Fruit fly (Drosophila melanogaster): Measurements from ENCODE around the gene CG17249.
A peak's percentile ranks its signal among the peaks of the same experiment; 100 is the strongest.

- TF ChIP-seq EcR (GFP tag; optimal IDR thresholded peaks at IDR 0.05): no peak
- TF ChIP-seq D1 (tag; optimal IDR thresholded peaks at IDR 0.05): no peak
- no peak for TF ChIP-seq CG10348 (GFP tag; IDR thresholded peaks at IDR 0.05)
- peak; percentile 44 for TF ChIP-seq CG15710 (tag; optimal IDR thresholded peaks at IDR 0.05)
- no peak for TF ChIP-seq Snoo (tag; optimal IDR thresholded peaks at IDR 0.05)
- TF ChIP-seq CG17806 (tag; optimal IDR thresholded peaks at IDR 0.05): peak; percentile 70
- TF ChIP-seq CG4496 (GFP tag; IDR thresholded peaks at IDR 0.05): no peak
- TF ChIP-seq CG13204 (GFP tag; optimal IDR thresholded peaks at IDR 0.05): no peak
- no peak for TF ChIP-seq Pif1A (GFP tag; optimal IDR thresholded peaks at IDR 0.05)
- TF ChIP-seq CG14655 (GFP tag; optimal IDR thresholded peaks at IDR 0.05): peak; percentile 61
- no peak for TF ChIP-seq Ets98B (GFP tag; IDR thresholded peaks at IDR 0.05)
- peak; percentile 10 for TF ChIP-seq gl (tag; optimal IDR thresholded peaks at IDR 0.05)
- TF ChIP-seq CG34367 (tag; optimal IDR thresholded peaks at IDR 0.05): peak; percentile 36
- no peak for TF ChIP-seq Pif1B (GFP tag; optimal IDR thresholded peaks at IDR 0.05)
Observed at dm6 chr3L:1692859-1693258, 45.6 kb upstream of the CG17249 start.
